Worm (Caenorhabditis elegans) whole organism, mixed stage, embryonic: ENCODE results near the gene cal-5.

Source experiments
- M03D4.4 ChIP-seq: sonication (generic microtip); optimal IDR thresholded peaks from 2 replicates; lab custom pipeline; 2017; ENCODE audit warnings: mild to moderate bottlenecking, missing genetic modification characterization, missing compliant biosample characterization
- bed-3 ChIP-seq: fragments of 200-800 bp; sonication (Bioruptor generic); optimal IDR thresholded peaks from 3 replicates; lab custom pipeline; 2018; ENCODE audit warnings: mild to moderate bottlenecking, missing genetic modification characterization, moderate library complexity, missing compliant biosample characterization
- blmp-1 ChIP-seq: fragments of 150-350 bp; optimal IDR thresholded peaks from 2 replicates; lab custom pipeline; 2014; ENCODE audit warnings: missing biosample characterization, missing genetic modification characterization
- ceh-39 ChIP-seq: fragments of 150-350 bp; optimal IDR thresholded peaks from 2 replicates; lab custom pipeline; 2014; ENCODE audit warnings: missing biosample characterization, missing genetic modification characterization
- ceh-43 ChIP-seq: fragments of 200-800 bp; sonication (Bioruptor generic); optimal IDR thresholded peaks from 2 replicates; lab custom pipeline; 2018; ENCODE audit warnings: mild to moderate bottlenecking, missing genetic modification characterization, moderate library complexity, missing compliant biosample characterization
- ceh-83 ChIP-seq: fragments of 200-800 bp; sonication (Bioruptor generic); optimal IDR thresholded peaks from 2 replicates; lab custom pipeline; 2018; ENCODE audit warnings: mild to moderate bottlenecking, missing genetic modification characterization, missing compliant biosample characterization
- ces-1 ChIP-seq: fragments of 150-350 bp; optimal IDR thresholded peaks from 2 replicates; lab custom pipeline; 2014; ENCODE audit warnings: missing biosample characterization, missing genetic modification reagents, missing genetic modification characterization
- cnd-1 ChIP-seq: fragments of 200-800 bp; sonication (Bioruptor generic); optimal IDR thresholded peaks from 2 replicates; lab custom pipeline; 2018; ENCODE audit warnings: mild to moderate bottlenecking, missing genetic modification characterization, missing compliant biosample characterization
- drap-1 ChIP-seq: fragments of 200-800 bp; sonication (Bioruptor generic); optimal IDR thresholded peaks from 3 replicates; lab custom pipeline; 2018; ENCODE audit warnings: mild to moderate bottlenecking, missing genetic modification characterization, missing compliant biosample characterization
- elt-1 ChIP-seq: sonication (generic microtip); optimal IDR thresholded peaks from 2 replicates; lab custom pipeline; 2017; ENCODE audit warnings: missing genetic modification characterization, mild to moderate bottlenecking, missing compliant biosample characterization, antibody characterized with exemption, moderate library complexity, borderline replicate concordance; ENCODE audit not compliant: insufficient read depth
- elt-3 ChIP-seq: fragments of 150-350 bp; optimal IDR thresholded peaks from 2 replicates; lab custom pipeline; 2014; ENCODE audit warnings: missing biosample characterization, missing genetic modification characterization
- flh-1 ChIP-seq: fragments of 200-800 bp; sonication (Bioruptor generic); optimal IDR thresholded peaks from 2 replicates; lab custom pipeline; 2018; ENCODE audit warnings: mild to moderate bottlenecking, missing genetic modification characterization, moderate library complexity, missing compliant biosample characterization
- ham-2 ChIP-seq: fragments of 200-800 bp; sonication (Bioruptor generic); optimal IDR thresholded peaks from 2 replicates; lab custom pipeline; 2018; ENCODE audit warnings: mild to moderate bottlenecking, missing genetic modification characterization, missing compliant biosample characterization
- hlh-1 ChIP-seq: fragments of 150-350 bp; optimal IDR thresholded peaks from 2 replicates; lab custom pipeline; 2014; ENCODE audit warnings: missing biosample characterization, missing genetic modification reagents, missing genetic modification characterization
- lin-13 ChIP-seq: fragments of 150-350 bp; optimal IDR thresholded peaks from 2 replicates; lab custom pipeline; 2014; ENCODE audit warnings: missing biosample characterization, missing genetic modification characterization
- lin-32 ChIP-seq: fragments of 200-800 bp; sonication (Bioruptor generic); optimal IDR thresholded peaks from 2 replicates; lab custom pipeline; 2018; ENCODE audit warnings: mild to moderate bottlenecking, missing genetic modification characterization, missing compliant biosample characterization
- lsy-2 ChIP-seq: fragments of 150-350 bp; optimal IDR thresholded peaks from 2 replicates; lab custom pipeline; 2014; ENCODE audit warnings: missing biosample characterization, missing genetic modification characterization
- mab-5 ChIP-seq: fragments of 150-350 bp; optimal IDR thresholded peaks from 2 replicates; lab custom pipeline; 2014; ENCODE audit warnings: missing biosample characterization, missing genetic modification characterization
- mep-1 ChIP-seq: fragments of 150-350 bp; optimal IDR thresholded peaks from 2 replicates; lab custom pipeline; 2017; ENCODE audit warnings: missing biosample characterization, missing genetic modification reagents, missing genetic modification characterization, inconsistent platforms
- mls-2 ChIP-seq: sonication (generic microtip); optimal IDR thresholded peaks from 2 replicates; lab custom pipeline; 2016; ENCODE audit warnings: mild to moderate bottlenecking, missing genetic modification characterization, moderate library complexity, missing compliant biosample characterization
- nhr-12 ChIP-seq: fragments of 150-350 bp; optimal IDR thresholded peaks from 2 replicates; lab custom pipeline; 2014; ENCODE audit warnings: missing biosample characterization, missing genetic modification characterization
- nhr-2 ChIP-seq: fragments of 150-350 bp; optimal IDR thresholded peaks from 2 replicates; lab custom pipeline; 2014; ENCODE audit warnings: missing biosample characterization, missing genetic modification characterization
- nhr-237 ChIP-seq: fragments of 150-350 bp; optimal IDR thresholded peaks from 2 replicates; lab custom pipeline; 2014; ENCODE audit warnings: missing biosample characterization, missing genetic modification characterization
- nhr-28 ChIP-seq: fragments of 150-350 bp; optimal IDR thresholded peaks from 2 replicates; lab custom pipeline; 2014; ENCODE audit warnings: missing biosample characterization, missing genetic modification characterization
- nhr-76 ChIP-seq: sonication (generic microtip); optimal IDR thresholded peaks from 2 replicates; lab custom pipeline; 2017; ENCODE audit warnings: missing biosample characterization, missing genetic modification characterization
- pha-4 ChIP-seq: fragments of 150-350 bp; optimal IDR thresholded peaks from 2 replicates; lab custom pipeline; 2018; ENCODE audit warnings: missing biosample characterization, missing genetic modification reagents, missing genetic modification characterization
- sem-2 ChIP-seq: fragments of 200-800 bp; sonication (Bioruptor generic); optimal IDR thresholded peaks from 2 replicates; lab custom pipeline; 2018; ENCODE audit warnings: mild to moderate bottlenecking, missing genetic modification characterization, missing compliant biosample characterization
- snpc-4 ChIP-seq: fragments of 150-350 bp; optimal IDR thresholded peaks from 2 replicates; lab custom pipeline; 2014; ENCODE audit warnings: missing biosample characterization, missing genetic modification characterization
- sptf-1 ChIP-seq: sonication (generic microtip); optimal IDR thresholded peaks from 2 replicates; lab custom pipeline; 2017; ENCODE audit warnings: mild to moderate bottlenecking, missing genetic modification characterization, moderate library complexity, missing compliant biosample characterization
- tbx-8 ChIP-seq: fragments of 200-800 bp; sonication (Bioruptor generic); optimal IDR thresholded peaks from 2 replicates; lab custom pipeline; 2018; ENCODE audit warnings: mild to moderate bottlenecking, missing genetic modification characterization, moderate library complexity, missing compliant biosample characterization
- unc-120 ChIP-seq: sonication (generic microtip); optimal IDR thresholded peaks from 2 replicates; lab custom pipeline; 2017; ENCODE audit warnings: missing genetic modification characterization, missing compliant biosample characterization; ENCODE audit not compliant: poor library complexity, severe bottlenecking
- unc-39 ChIP-seq: fragments of 150-350 bp; optimal IDR thresholded peaks from 2 replicates; lab custom pipeline; 2014; ENCODE audit warnings: missing biosample characterization, missing genetic modification characterization
- unc-62 ChIP-seq: fragments of 150-350 bp; optimal IDR thresholded peaks from 2 replicates; lab custom pipeline; 2014; ENCODE audit warnings: missing biosample characterization, missing genetic modification reagents, missing genetic modification characterization
- zip-8 ChIP-seq: fragments of 150-350 bp; optimal IDR thresholded peaks from 2 replicates; lab custom pipeline; 2014; ENCODE audit warnings: missing biosample characterization, missing genetic modification characterization
- ztf-11 ChIP-seq: fragments of 150-350 bp; optimal IDR thresholded peaks from 2 replicates; lab custom pipeline; 2014; ENCODE audit warnings: missing biosample characterization, missing genetic modification characterization

Gene cal-5

ce11 chrX:5077696-5078343 is at the start of gene cal-5:
Gene cal-5 (minus strand): TSS chrX:5077961.
- peak; percentile 21 for TF ChIP-seq cnd-1 (tag; lab: Kevin White, UChicago)
- peak; percentile 17 for TF ChIP-seq drap-1 (GFP tag; lab: Kevin White, UChicago)
- no peak for TF ChIP-seq zip-8 (tag; lab: Kevin White, UChicago)
- peak; percentile 3 for TF ChIP-seq sptf-1 (tag; lab: Kevin White, UChicago)
- no peak for TF ChIP-seq pha-4 (tag; lab: Kevin White, UChicago)
- no peak for TF ChIP-seq unc-39 (tag; lab: Kevin White, UChicago)

ce11 chrX:5124288-5124687 is 46.5 kb upstream of the cal-5 start:
- TF ChIP-seq lsy-2 = no peak
- peak; percentile 18 for TF ChIP-seq mls-2 (tag; lab: Kevin White, UChicago)
- TF ChIP-seq cnd-1 (tag; lab: Kevin White, UChicago) = no peak
- TF ChIP-seq ces-1 (GFP tag; lab: Kevin White, UChicago) = peak; percentile 81
- TF ChIP-seq, all 35 proteins: peak for 2

DNA sequence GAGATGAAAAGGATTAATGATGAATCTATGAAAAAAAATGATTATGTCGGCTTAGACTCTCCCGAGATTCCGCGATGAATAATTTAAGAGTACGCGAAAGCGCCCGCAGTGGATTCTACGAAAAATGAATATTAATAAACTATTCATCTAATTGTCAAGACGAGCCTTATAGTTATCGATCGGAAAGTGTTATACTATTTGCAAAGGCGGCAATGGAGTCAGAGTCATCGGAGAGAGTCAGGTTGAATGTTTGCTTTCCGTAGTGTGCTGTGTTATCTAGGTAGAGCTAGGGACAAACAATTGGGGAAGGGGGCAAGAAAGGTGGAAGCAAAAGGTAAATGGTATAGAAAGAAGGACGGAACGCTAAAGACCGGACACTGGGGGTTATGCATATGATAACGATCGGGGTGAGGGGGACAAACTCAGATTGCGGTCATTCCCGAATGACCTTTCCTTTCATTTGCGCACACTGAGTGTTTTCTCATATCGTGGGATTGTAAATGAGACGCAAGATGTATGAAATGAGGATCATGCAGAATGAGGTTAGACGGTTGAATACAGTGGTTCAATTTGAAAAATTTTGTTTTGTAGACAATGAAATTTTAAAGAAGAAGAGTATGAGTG is 45.1 kb upstream of the cal-5 start:
- TF ChIP-seq zip-8 (tag; lab: Kevin White, UChicago) (no peak), lin-32 (GFP tag; lab: Kevin White, UChicago) (no peak), mls-2 (tag; lab: Kevin White, UChicago) (no peak), nhr-2 (tag; lab: Kevin White, UChicago) (peak; percentile 80), nhr-76 (tag; lab: Kevin White, UChicago) (no peak), ceh-43 (no peak), unc-120 (tag; lab: Kevin White, UChicago) (no peak), unc-39 (tag; lab: Kevin White, UChicago) (no peak), mep-1 (tag; lab: Kevin White, UChicago) (no peak), hlh-1 (tag; lab: Kevin White, UChicago) (no peak), unc-62 (GFP tag; lab: Kevin White, UChicago) (no peak), mab-5 (no peak), flh-1 (GFP tag; lab: Kevin White, UChicago) (no peak), snpc-4 (tag; lab: Kevin White, UChicago) (no peak), lin-13 (tag; lab: Kevin White, UChicago) (no peak), nhr-237 (no peak), drap-1 (GFP tag; lab: Kevin White, UChicago) (peak; percentile 5), ham-2 (GFP tag; lab: Kevin White, UChicago) (peak; percentile 1), elt-3 (tag; lab: Kevin White, UChicago) (no peak), cnd-1 (tag; lab: Kevin White, UChicago) (no peak), pha-4 (tag; lab: Kevin White, UChicago) (peak; percentile 54), bed-3 (GFP tag; lab: Kevin White, UChicago) (no peak), M03D4.4 (peak; percentile 32), nhr-28 (tag; lab: Kevin White, UChicago) (no peak), ceh-39 (tag; lab: Kevin White, UChicago) (no peak), ces-1 (GFP tag; lab: Kevin White, UChicago) (no peak), nhr-12 (no peak), lsy-2 (no peak), ztf-11 (tag; lab: Kevin White, UChicago) (no peak), sptf-1 (tag; lab: Kevin White, UChicago) (no peak), tbx-8 (GFP tag; lab: Kevin White, UChicago) (no peak), ceh-83 (GFP tag; lab: Kevin White, UChicago) (no peak), sem-2 (no peak), elt-1 (tag; lab: Kevin White, UChicago) (no peak), blmp-1 (tag; lab: Kevin White, UChicago) (no peak)
- TF ChIP-seq, all 35 proteins: peak for 5
